Fruit fly (Drosophila melanogaster) Kc167 (cell line): ENCODE measurements around the gene CG10809.

Experiments used
- Myc ChIP-seq: fragments of >200 bp; optimal IDR thresholded peaks from 2 replicates; lab custom pipeline; 2017; ENCODE audit warnings: missing external identifiers
- Sin3A ChIP-seq: fragments of >200 bp; optimal IDR thresholded peaks from 2 replicates; lab custom pipeline; 2018; ENCODE audit warnings: missing external identifiers
- h ChIP-seq: fragments of >200 bp; optimal IDR thresholded peaks from 3 replicates; lab custom pipeline; 2018; ENCODE audit warnings: missing external identifiers
- insv ChIP-seq: fragments of >200 bp; optimal IDR thresholded peaks from 3 replicates; lab custom pipeline; 2018; ENCODE audit warnings: missing external identifiers
- psq ChIP-seq: fragments of >200 bp; optimal IDR thresholded peaks from 2 replicates; lab custom pipeline; 2017; ENCODE audit warnings: missing external identifiers
- ttk ChIP-seq: sonication (Bioruptor generic); optimal IDR thresholded peaks from 2 replicates; lab custom pipeline; 2017; ENCODE audit warnings: missing external identifiers

DNA sequence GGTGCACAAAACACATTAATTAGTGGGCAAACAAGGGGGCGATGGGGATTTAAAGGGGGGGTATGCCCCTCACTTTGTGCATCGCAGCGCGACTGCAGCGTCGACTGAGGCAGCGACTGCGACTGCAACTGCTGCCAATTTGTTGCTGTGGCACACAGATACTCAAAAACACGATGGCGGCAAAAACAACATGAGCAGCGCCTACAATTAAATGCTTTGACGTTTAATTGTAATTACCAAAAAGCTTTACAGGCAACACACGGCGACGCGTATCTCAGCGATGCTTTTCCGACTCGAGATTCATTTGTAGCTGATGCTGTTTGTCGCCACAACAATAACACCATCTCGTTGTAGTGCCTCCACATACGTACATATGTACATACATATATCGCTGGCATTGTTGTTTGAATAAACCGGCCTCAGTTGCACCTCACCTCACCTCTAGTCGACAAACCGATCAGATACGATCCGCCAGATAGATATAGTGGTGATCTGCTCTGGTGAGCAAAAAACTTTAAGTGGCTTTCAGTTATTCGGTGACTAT lies 38.5 kb downstream of the CG10809 start:
- TF ChIP-seq h (lab: Kevin White, UChicago) (no peak), Myc (no peak), psq (lab: Kevin White, UChicago) (no peak), insv (lab: Kevin White, UChicago) (no peak), ttk (lab: Kevin White, UChicago) (no peak), Sin3A (lab: Kevin White, UChicago) (no peak)
